Worm (Caenorhabditis elegans) whole organism, L3 larva: ENCODE measurements around the gene ribo-1.
A peak's percentile ranks its signal among the peaks of the same experiment; 100 is the strongest.

ENCODE experiments used
- aly-2 ChIP-seq: fragments of 150-350 bp; optimal IDR thresholded peaks from 2 replicates; lab custom pipeline; 2014; ENCODE audit warnings: missing biosample characterization, missing genetic modification characterization
- ceh-28 ChIP-seq: fragments of 150-350 bp; optimal IDR thresholded peaks from 2 replicates; lab custom pipeline; 2014; ENCODE audit warnings: missing biosample characterization, missing genetic modification reagents, missing genetic modification characterization
- egl-27 ChIP-seq: sonication (generic microtip); optimal IDR thresholded peaks from 4 replicates; lab custom pipeline; 2017; ENCODE audit warnings: missing biosample characterization, missing genetic modification reagents, missing genetic modification characterization
- egl-5 ChIP-seq: fragments of 150-350 bp; optimal IDR thresholded peaks from 2 replicates; lab custom pipeline; 2017; ENCODE audit warnings: missing biosample characterization, missing genetic modification reagents, missing genetic modification characterization, inconsistent platforms
- elt-2 ChIP-seq: sonication (generic microtip); optimal IDR thresholded peaks from 2 replicates; lab custom pipeline; 2016; ENCODE audit warnings: missing genetic modification reagents, mild to moderate bottlenecking, missing genetic modification characterization, missing compliant biosample characterization
- elt-3 ChIP-seq, 3 experiments: fragments of 150-350 bp in 1 of 3; sonication (generic microtip) in 2 of 3; optimal IDR thresholded peaks; 2 replicates in 2 of 3; 4 replicates in 1 of 3; lab custom pipeline; 2014 to 2017; ENCODE audit warnings: missing biosample characterization in 3 of 3, missing genetic modification characterization in 3 of 3
- eor-1 ChIP-seq, 2 experiments: fragments of 150-350 bp; optimal IDR thresholded peaks; 2 replicates each; lab custom pipeline; 2014 to 2018; ENCODE audit warnings: missing biosample characterization in 2 of 2, missing genetic modification characterization in 2 of 2
- fkh-10 ChIP-seq: sonication (generic microtip); optimal IDR thresholded peaks from 2 replicates; lab custom pipeline; 2017; ENCODE audit warnings: missing biosample characterization, missing genetic modification reagents, missing genetic modification characterization
- fkh-2 ChIP-seq: fragments of 150-350 bp; optimal IDR thresholded peaks from 2 replicates; lab custom pipeline; 2014; ENCODE audit warnings: missing biosample characterization, missing genetic modification reagents, missing genetic modification characterization
- fos-1 ChIP-seq: fragments of 150-350 bp; optimal IDR thresholded peaks from 2 replicates; lab custom pipeline; 2014; ENCODE audit warnings: missing biosample characterization, missing genetic modification characterization
- hmg-11 ChIP-seq: sonication (generic microtip); optimal IDR thresholded peaks from 2 replicates; lab custom pipeline; 2016; ENCODE audit warnings: missing genetic modification characterization, missing compliant biosample characterization
- jun-1 ChIP-seq: fragments of 150-350 bp; optimal IDR thresholded peaks from 2 replicates; lab custom pipeline; 2014; ENCODE audit warnings: missing biosample characterization, missing genetic modification reagents, missing genetic modification characterization
- lin-15B ChIP-seq: fragments of 150-350 bp; optimal IDR thresholded peaks from 2 replicates; lab custom pipeline; 2014; ENCODE audit warnings: missing biosample characterization, missing genetic modification characterization
- lin-39 ChIP-seq: fragments of 150-350 bp; optimal IDR thresholded peaks from 2 replicates; lab custom pipeline; 2018; ENCODE audit warnings: missing biosample characterization, missing genetic modification reagents, missing genetic modification characterization
- mdl-1 ChIP-seq: fragments of 150-350 bp; optimal IDR thresholded peaks from 2 replicates; lab custom pipeline; 2014; ENCODE audit warnings: missing biosample characterization, missing genetic modification characterization
- mml-1 ChIP-seq: fragments of 150-350 bp; sonication (generic microtip); optimal IDR thresholded peaks from 3 replicates; lab custom pipeline; 2014; ENCODE audit warnings: missing biosample characterization, missing genetic modification characterization
- nfya-1 ChIP-seq: sonication (generic microtip); optimal IDR thresholded peaks from 2 replicates; lab custom pipeline; 2017; ENCODE audit warnings: missing genetic modification characterization, mild to moderate bottlenecking, missing compliant biosample characterization, antibody characterized with exemption, moderate library complexity; ENCODE audit not compliant: insufficient read depth
- nhr-11 ChIP-seq: fragments of 150-350 bp; optimal IDR thresholded peaks from 2 replicates; lab custom pipeline; 2014; ENCODE audit warnings: missing biosample characterization, missing genetic modification characterization
- nhr-23 ChIP-seq: fragments of 150-350 bp; optimal IDR thresholded peaks from 2 replicates; lab custom pipeline; 2014; ENCODE audit warnings: missing biosample characterization, missing genetic modification reagents, missing genetic modification characterization
- nhr-237 ChIP-seq: fragments of 150-350 bp; optimal IDR thresholded peaks from 2 replicates; lab custom pipeline; 2014; ENCODE audit warnings: missing biosample characterization, missing genetic modification characterization
- nhr-28 ChIP-seq: fragments of 150-350 bp; optimal IDR thresholded peaks from 2 replicates; lab custom pipeline; 2014; ENCODE audit warnings: missing biosample characterization, missing genetic modification characterization
- nhr-76 ChIP-seq: fragments of 150-350 bp; sonication (generic microtip); optimal IDR thresholded peaks from 5 replicates; lab custom pipeline; 2014; ENCODE audit warnings: missing biosample characterization, missing genetic modification characterization
- nhr-77 ChIP-seq: fragments of 150-350 bp; optimal IDR thresholded peaks from 2 replicates; lab custom pipeline; 2014; ENCODE audit warnings: missing biosample characterization, missing genetic modification characterization
- pha-4 ChIP-seq: fragments of 150-350 bp; optimal IDR thresholded peaks from 2 replicates; lab custom pipeline; 2014; ENCODE audit warnings: missing biosample characterization, missing genetic modification reagents, missing genetic modification characterization
- pqm-1 ChIP-seq: fragments of 150-350 bp; optimal IDR thresholded peaks from 2 replicates; lab custom pipeline; 2017; ENCODE audit warnings: missing biosample characterization, missing genetic modification characterization, inconsistent platforms
- sea-2 ChIP-seq: fragments of 150-350 bp; sonication (generic microtip); optimal IDR thresholded peaks from 4 replicates; lab custom pipeline; 2014; ENCODE audit warnings: missing biosample characterization, missing genetic modification reagents, missing genetic modification characterization
- skn-1 ChIP-seq: fragments of 150-350 bp; optimal IDR thresholded peaks from 2 replicates; lab custom pipeline; 2014; ENCODE audit warnings: missing biosample characterization, missing genetic modification characterization
- snpc-4 ChIP-seq: fragments of 150-350 bp; optimal IDR thresholded peaks from 2 replicates; lab custom pipeline; 2014; ENCODE audit warnings: missing biosample characterization, missing genetic modification characterization
- tbx-2 ChIP-seq: sonication (generic microtip); optimal IDR thresholded peaks from 2 replicates; lab custom pipeline; 2016; ENCODE audit warnings: mild to moderate bottlenecking, missing genetic modification characterization, missing compliant biosample characterization
- unc-39 ChIP-seq: sonication (generic microtip); optimal IDR thresholded peaks from 4 replicates; lab custom pipeline; 2017; ENCODE audit warnings: missing biosample characterization, missing genetic modification characterization
- unc-62 ChIP-seq: fragments of 150-350 bp; sonication (generic microtip); optimal IDR thresholded peaks from 4 replicates; lab custom pipeline; 2014; ENCODE audit warnings: missing biosample characterization, missing genetic modification reagents, missing genetic modification characterization
- zag-1 ChIP-seq: fragments of 150-350 bp; optimal IDR thresholded peaks from 2 replicates; lab custom pipeline; 2014; ENCODE audit warnings: missing biosample characterization, missing genetic modification characterization

The ribo-1 gene

ce11 chrIV:6878912-6879554 lies 31.4 kb upstream of the ribo-1 start:
- TF ChIP-seq fkh-10 (GFP tag; lab: Kevin White, UChicago): peak; percentile 72
- no peak for TF ChIP-seq ceh-28 (tag; lab: Kevin White, UChicago)
- TF ChIP-seq nhr-11 (tag; lab: Kevin White, UChicago): peak; percentile 62
- TF ChIP-seq tbx-2 (tag; lab: Kevin White, UChicago): no peak
- TF ChIP-seq fkh-2 (tag; lab: Kevin White, UChicago): peak; percentile 15
- no peak for TF ChIP-seq egl-5
- TF ChIP-seq pha-4 (tag; lab: Kevin White, UChicago): peak; percentile 87
- TF ChIP-seq lin-39 (tag; lab: Kevin White, UChicago): peak; percentile 33
- peak; percentile 38 for TF ChIP-seq pqm-1 (tag; lab: Kevin White, UChicago)
- peak; percentile 10 for TF ChIP-seq skn-1
- TF ChIP-seq elt-2 (tag; lab: Kevin White, UChicago): peak; percentile 6
- peak; percentile 9 for TF ChIP-seq lin-15B
- TF ChIP-seq elt-3 (tag; optimal IDR thresholded peaks at IDR 0.05; lab: Kevin White, UChicago): no peak
- peak; percentile 99 for TF ChIP-seq mml-1 (tag; lab: Kevin White, UChicago)
- TF ChIP-seq nfya-1 (tag; lab: Kevin White, UChicago): peak; percentile 82
- peak; percentile 13 for TF ChIP-seq egl-27

ce11 chrIV:6879666-6880210 lies 30.7 kb upstream of the ribo-1 start:
- no peak for TF ChIP-seq nhr-237 (tag; lab: Kevin White, UChicago)

ce11 chrIV:6880415-6880814 lies 30.1 kb upstream of the ribo-1 start:
- TF ChIP-seq pqm-1 (tag; lab: Kevin White, UChicago) (peak; percentile 97), snpc-4 (tag; lab: Kevin White, UChicago) (no peak), fos-1 (no peak), jun-1 (tag; lab: Kevin White, UChicago) (peak; percentile 53), elt-2 (tag; lab: Kevin White, UChicago) (peak; percentile 98), nhr-11 (tag; lab: Kevin White, UChicago) (no peak), pha-4 (tag; lab: Kevin White, UChicago) (peak; percentile 4)

- TF ChIP-seq unc-39 (no peak), egl-27 (no peak), fos-1 (no peak), mdl-1 (peak; percentile 32), zag-1 (tag; lab: Kevin White, UChicago) (no peak), pha-4 (tag; lab: Kevin White, UChicago) (peak; percentile 87), pqm-1 (tag; lab: Kevin White, UChicago) (no peak), aly-2 (tag; lab: Kevin White, UChicago) (no peak), elt-2 (tag; lab: Kevin White, UChicago) (no peak), lin-15B (peak; percentile 27), nhr-77 (tag; lab: Kevin White, UChicago) (no peak), nfya-1 (tag; lab: Kevin White, UChicago) (peak; percentile 82), eor-1 (tag; optimal IDR thresholded peaks at IDR 0.05; lab: Kevin White, UChicago) (no peak), fkh-10 (GFP tag; lab: Kevin White, UChicago) (peak; percentile 8), nhr-11 (tag; lab: Kevin White, UChicago) (peak; percentile 31), egl-5 (no peak), nhr-23 (tag; lab: Kevin White, UChicago) (no peak), hmg-11 (no peak), jun-1 (tag; lab: Kevin White, UChicago) (no peak), ceh-28 (tag; lab: Kevin White, UChicago) (peak; percentile 39), lin-39 (tag; lab: Kevin White, UChicago) (peak; percentile 65), fkh-2 (tag; lab: Kevin White, UChicago) (peak; percentile 26), mml-1 (tag; lab: Kevin White, UChicago) (peak; percentile 62)
Observed at ce11 chrIV:6881183-6881582, 29.3 kb upstream of the ribo-1 start.

- TF ChIP-seq nhr-237 (tag; lab: Kevin White, UChicago) (no peak), nhr-76 (no peak), egl-27 (no peak), fos-1 (no peak), pqm-1 (tag; lab: Kevin White, UChicago) (no peak), mdl-1 (no peak), sea-2 (GFP tag; lab: Kevin White, UChicago) (no peak), nhr-28 (tag; lab: Kevin White, UChicago) (no peak), unc-62 (GFP tag; lab: Kevin White, UChicago) (no peak), eor-1 (tag; optimal IDR thresholded peaks at IDR 0.05; lab: Kevin White, UChicago) (no peak), lin-15B (no peak), aly-2 (tag; lab: Kevin White, UChicago) (no peak), nfya-1 (tag; lab: Kevin White, UChicago) (no peak), snpc-4 (tag; lab: Kevin White, UChicago) (no peak), lin-39 (tag; lab: Kevin White, UChicago) (no peak)
Observed at ce11 chrIV:6883342-6883741, 27.1 kb upstream of the ribo-1 start, which contains the start of gene tre-2. TSS of gene tre-2 (minus strand) at chrIV:6883442.
